Worm (Caenorhabditis elegans) whole organism, L4 larva: ENCODE data around the gene hum-2.

Experiments used
- aly-2 ChIP-seq: sonication (generic microtip); optimal IDR thresholded peaks from 2 replicates; lab custom pipeline; 2018; ENCODE audit warnings: missing biosample characterization, missing genetic modification characterization
- cey-2 ChIP-seq: sonication (generic microtip); optimal IDR thresholded peaks from 3 replicates; lab custom pipeline; 2017; ENCODE audit warnings: missing genetic modification characterization, mild to moderate bottlenecking, missing compliant biosample characterization, antibody characterized with exemption, borderline replicate concordance; ENCODE audit not compliant: insufficient read depth
- lin-15B ChIP-seq: fragments of 150-350 bp; sonication (generic microtip); optimal IDR thresholded peaks from 3 replicates; lab custom pipeline; 2014; ENCODE audit warnings: missing biosample characterization, missing genetic modification characterization
- lir-3 ChIP-seq: sonication (generic microtip); optimal IDR thresholded peaks from 2 replicates; lab custom pipeline; 2016; ENCODE audit warnings: mild to moderate bottlenecking, missing genetic modification characterization, missing compliant biosample characterization
- mep-1 ChIP-seq: fragments of 150-350 bp; sonication (generic microtip); optimal IDR thresholded peaks from 3 replicates; lab custom pipeline; 2014; ENCODE audit warnings: missing biosample characterization, missing genetic modification characterization
- nhr-76 ChIP-seq: fragments of 150-350 bp; optimal IDR thresholded peaks from 2 replicates; lab custom pipeline; 2014; ENCODE audit warnings: missing biosample characterization, missing genetic modification characterization
- skn-1 ChIP-seq: fragments of 150-350 bp; optimal IDR thresholded peaks from 2 replicates; lab custom pipeline; 2014; ENCODE audit warnings: missing biosample characterization, missing genetic modification characterization
- unc-62 ChIP-seq, 3 experiments: fragments of 150-350 bp in 1 of 3; sonication (generic microtip); optimal IDR thresholded peaks in 2 of 3; peaks in 1 of 3; 1 replicate in 1 of 3; 2 replicates in 2 of 3; lab custom pipeline; 2014 to 2017; ENCODE audit warnings: missing biosample characterization in 3 of 3, missing genetic modification characterization in 3 of 3, missing genetic modification reagents in 3 of 3, missing genotype in 1 of 3
- zag-1 ChIP-seq: fragments of 150-350 bp; optimal IDR thresholded peaks from 2 replicates; lab custom pipeline; 2014; ENCODE audit warnings: missing biosample characterization, missing genetic modification characterization

- no peak for TF ChIP-seq cey-2 (tag; lab: Kevin White, UChicago)
- TF ChIP-seq unc-62 (GFP tag; optimal IDR thresholded peaks at IDR 0.05 in 1 of 2; lab: Kevin White, UChicago): peak in 1 of 2 experiments; percentile 59
- no peak for TF ChIP-seq unc-62 (tag; optimal IDR thresholded peaks at IDR 0.05; lab: Kevin White, UChicago)
- TF ChIP-seq lir-3 (tag; lab: Kevin White, UChicago): no peak
- TF ChIP-seq mep-1 (tag; lab: Kevin White, UChicago): no peak
- TF ChIP-seq nhr-76 (tag; lab: Kevin White, UChicago): no peak
- no peak for TF ChIP-seq lin-15B (tag; lab: Kevin White, UChicago)
- TF ChIP-seq zag-1: no peak
- TF ChIP-seq aly-2: no peak
- no peak for TF ChIP-seq skn-1 (tag; lab: Kevin White, UChicago)
Observed at ce11 chrV:9442471-9442870, 56.5 kb downstream of the hum-2 start.
